Fruit fly (Drosophila melanogaster) whole organism, embryonic: Measurements from ENCODE around the gene Ctu2.
A peak's percentile ranks its signal among the peaks of the same experiment; 100 is the strongest.

Experiments used
- B-H2 ChIP-seq: fragments of 200-800 bp; sonication (Bioruptor generic); optimal IDR thresholded peaks from 2 replicates; lab custom pipeline; 2018; ENCODE audit warnings: missing biosample characterization, mild to moderate bottlenecking, missing genetic modification characterization
- Blimp-1 ChIP-seq: fragments of 200-800 bp; sonication (Bioruptor generic); optimal IDR thresholded peaks from 3 replicates; lab custom pipeline; 2018; ENCODE audit warnings: missing biosample characterization, missing genetic modification characterization, mild to moderate bottlenecking, moderate library complexity, missing genetic modification reagents
- BtbVII ChIP-seq: fragments of 200-800 bp; sonication (Bioruptor generic); optimal IDR thresholded peaks from 3 replicates; lab custom pipeline; 2017; ENCODE audit warnings: missing biosample characterization, mild to moderate bottlenecking, missing genetic modification characterization
- CG10147 ChIP-seq: fragments of 200-800 bp; sonication (Bioruptor generic); optimal IDR thresholded peaks from 2 replicates; lab custom pipeline; 2019; ENCODE audit warnings: missing biosample characterization, mild to moderate bottlenecking, missing genetic modification characterization, moderate library complexity
- CG10979 ChIP-seq: fragments of 200-800 bp; sonication (Bioruptor generic); optimal IDR thresholded peaks from 2 replicates; lab custom pipeline; 2018; ENCODE audit warnings: missing biosample characterization, mild to moderate bottlenecking, missing genetic modification characterization, moderate library complexity
- CG11504 ChIP-seq: fragments of 200-800 bp; sonication (Bioruptor generic); optimal IDR thresholded peaks from 3 replicates; lab custom pipeline; 2019; ENCODE audit warnings: missing biosample characterization, mild to moderate bottlenecking, missing genetic modification characterization, moderate library complexity
- CG12236 ChIP-seq: fragments of 200-800 bp; sonication (Bioruptor generic); optimal IDR thresholded peaks from 2 replicates; lab custom pipeline; 2016; ENCODE audit warnings: missing biosample characterization, missing genetic modification characterization
- CG12391 ChIP-seq: fragments of 200-800 bp; sonication (Bioruptor generic); optimal IDR thresholded peaks from 3 replicates; lab custom pipeline; 2018; ENCODE audit warnings: missing biosample characterization, mild to moderate bottlenecking, missing genetic modification characterization, moderate library complexity
- CG13287 ChIP-seq: fragments of 200-800 bp; sonication (Bioruptor generic); IDR thresholded peaks from 2 replicates; pipeline ENCODE4 v1.3.6; 2022; ENCODE audit warnings: missing biosample characterization, missing genetic modification characterization; ENCODE audit not compliant: partially characterized antibody
- CG14050 ChIP-seq: fragments of 200-800 bp; sonication (Bioruptor generic); IDR thresholded peaks from 3 replicates; pipeline ENCODE4 v1.3.6; 2022; ENCODE audit warnings: missing biosample characterization, missing genetic modification characterization
- CG15011 ChIP-seq: fragments of 200-800 bp; sonication (Bioruptor generic); optimal IDR thresholded peaks from 3 replicates; lab custom pipeline; 2018; ENCODE audit warnings: missing biosample characterization, mild to moderate bottlenecking, missing genetic modification characterization
- CG17829 ChIP-seq: fragments of 200-800 bp; optimal IDR thresholded peaks from 2 replicates; lab custom pipeline; 2019; ENCODE audit warnings: missing biosample characterization, mild to moderate bottlenecking, missing genetic modification characterization, moderate library complexity
- CG18262 ChIP-seq: fragments of 200-800 bp; optimal IDR thresholded peaks from 3 replicates; lab custom pipeline; 2019; ENCODE audit warnings: missing biosample characterization, mild to moderate bottlenecking, missing genetic modification characterization, moderate library complexity
- CG18599 ChIP-seq: fragments of 200-800 bp; sonication (Bioruptor generic); optimal IDR thresholded peaks from 3 replicates; lab custom pipeline; 2017; ENCODE audit warnings: missing biosample characterization, missing genetic modification characterization, mild to moderate bottlenecking, moderate library complexity, missing genetic modification reagents
- CG31365 ChIP-seq: fragments of 200-800 bp; sonication (Bioruptor generic); optimal IDR thresholded peaks from 2 replicates; lab custom pipeline; 2018; ENCODE audit warnings: missing biosample characterization, mild to moderate bottlenecking, missing genetic modification characterization
- CG32532 ChIP-seq: fragments of 200-800 bp; sonication (Bioruptor generic); IDR thresholded peaks from 2 replicates; pipeline ENCODE4 v1.3.6; 2022; ENCODE audit warnings: missing biosample characterization, missing genetic modification characterization
- CG4617 ChIP-seq: fragments of 200-800 bp; sonication (Bioruptor generic); optimal IDR thresholded peaks from 3 replicates; lab custom pipeline; 2016; ENCODE audit warnings: missing biosample characterization, missing genetic modification characterization, borderline replicate concordance
- CG7839 ChIP-seq: fragments of 200-800 bp; sonication (Bioruptor generic); optimal IDR thresholded peaks from 3 replicates; lab custom pipeline; 2018; ENCODE audit warnings: missing biosample characterization, mild to moderate bottlenecking, missing genetic modification characterization, moderate library complexity
- CG7987 ChIP-seq: fragments of 200-800 bp; sonication (Bioruptor generic); optimal IDR thresholded peaks from 2 replicates; lab custom pipeline; 2018; ENCODE audit warnings: missing biosample characterization, mild to moderate bottlenecking, missing genetic modification characterization, moderate library complexity
- CG8281 ChIP-seq: fragments of 200-800 bp; sonication (Bioruptor generic); optimal IDR thresholded peaks from 2 replicates; lab custom pipeline; 2018; ENCODE audit warnings: missing biosample characterization, mild to moderate bottlenecking, missing genetic modification characterization, moderate library complexity
- CG9727 ChIP-seq: fragments of 200-800 bp; sonication (Bioruptor generic); optimal IDR thresholded peaks from 3 replicates; lab custom pipeline; 2017; ENCODE audit warnings: missing biosample characterization, mild to moderate bottlenecking, missing genetic modification characterization
- D19A ChIP-seq: fragments of 200-800 bp; optimal IDR thresholded peaks from 3 replicates; lab custom pipeline; 2019; ENCODE audit warnings: missing biosample characterization, mild to moderate bottlenecking, missing genetic modification characterization, moderate library complexity
- Hmr ChIP-seq: fragments of 200-800 bp; sonication (Bioruptor generic); optimal IDR thresholded peaks from 3 replicates; lab custom pipeline; 2017; ENCODE audit warnings: mild to moderate bottlenecking, missing biosample characterization, missing genetic modification reagents, missing genetic modification characterization
- Hr3 ChIP-seq: fragments of 200-800 bp; sonication (Bioruptor generic); optimal IDR thresholded peaks from 3 replicates; lab custom pipeline; 2016; ENCODE audit warnings: missing biosample characterization, missing genetic modification characterization
- NC2β ChIP-seq: fragments of 200-800 bp; sonication (Bioruptor generic); optimal IDR thresholded peaks from 2 replicates; lab custom pipeline; 2016; ENCODE audit warnings: missing biosample characterization, missing genetic modification characterization
- Sry-β ChIP-seq: fragments of 200-800 bp; sonication (Bioruptor generic); optimal IDR thresholded peaks from 2 replicates; lab custom pipeline; 2018; ENCODE audit warnings: missing biosample characterization, mild to moderate bottlenecking, missing genetic modification characterization, moderate library complexity
- Ssrp ChIP-seq: fragments of 200-800 bp; sonication (Bioruptor generic); optimal IDR thresholded peaks from 2 replicates; lab custom pipeline; 2018; ENCODE audit warnings: missing biosample characterization, mild to moderate bottlenecking, missing genetic modification characterization, moderate library complexity
- al ChIP-seq: fragments of 200-800 bp; sonication (Bioruptor generic); IDR thresholded peaks from 2 replicates; pipeline ENCODE4 v1.3.6; 2022; ENCODE audit warnings: missing biosample characterization, missing genetic modification characterization
- bsh ChIP-seq, 2 experiments: fragments of 200-800 bp; sonication (Bioruptor generic); optimal IDR thresholded peaks; 2 replicates each; lab custom pipeline; 2017 to 2018; ENCODE audit warnings: mild to moderate bottlenecking in 2 of 2, missing biosample characterization in 2 of 2, missing genetic modification characterization in 2 of 2, moderate library complexity in 1 of 2
- chinmo ChIP-seq: fragments of 200-800 bp; sonication (Bioruptor generic); IDR thresholded peaks from 4 replicates; pipeline ENCODE4 v1.3.6; 2022; ENCODE audit warnings: missing biosample characterization, missing genetic modification characterization; ENCODE audit not compliant: partially characterized antibody
- danr ChIP-seq: fragments of 200-800 bp; sonication (Bioruptor generic); IDR thresholded peaks from 2 replicates; pipeline ENCODE4 v1.3.6; 2022; ENCODE audit warnings: missing biosample characterization, missing genetic modification characterization
- dati ChIP-seq: fragments of 200-800 bp; sonication (Bioruptor generic); IDR thresholded peaks from 2 replicates; pipeline ENCODE4 v1.3.6; 2022; ENCODE audit warnings: missing biosample characterization, missing genetic modification characterization
- dmrt99B ChIP-seq: fragments of 200-800 bp; sonication (Bioruptor generic); optimal IDR thresholded peaks from 2 replicates; lab custom pipeline; 2018; ENCODE audit warnings: missing biosample characterization, mild to moderate bottlenecking, missing genetic modification characterization, moderate library complexity
- grau ChIP-seq: fragments of 200-800 bp; optimal IDR thresholded peaks from 3 replicates; lab custom pipeline; 2019; ENCODE audit warnings: missing biosample characterization, mild to moderate bottlenecking, missing genetic modification characterization, moderate library complexity
- gt ChIP-seq: fragments of 200-800 bp; sonication (Bioruptor generic); IDR thresholded peaks from 2 replicates; pipeline ENCODE4 v1.3.6; 2022; ENCODE audit warnings: missing biosample characterization, missing genetic modification characterization
- h ChIP-seq: fragments of >200 bp; optimal IDR thresholded peaks from 2 replicates; lab custom pipeline; 2017
- klu ChIP-seq: fragments of 200-800 bp; sonication (Bioruptor generic); IDR thresholded peaks from 2 replicates; pipeline ENCODE4 v1.3.6; 2022; ENCODE audit warnings: missing biosample characterization, missing genetic modification characterization
- lmd ChIP-seq: fragments of 200-800 bp; sonication (Bioruptor generic); IDR thresholded peaks from 2 replicates; pipeline ENCODE4 v1.3.6; 2022; ENCODE audit warnings: missing biosample characterization, missing genetic modification characterization
- luna ChIP-seq: fragments of 200-800 bp; sonication (Bioruptor generic); optimal IDR thresholded peaks from 2 replicates; lab custom pipeline; 2016; ENCODE audit warnings: missing biosample characterization, missing genetic modification characterization
- nerfin-1 ChIP-seq: fragments of 200-800 bp; sonication (Bioruptor generic); optimal IDR thresholded peaks from 3 replicates; lab custom pipeline; 2019; ENCODE audit warnings: missing biosample characterization, mild to moderate bottlenecking, missing genetic modification characterization, moderate library complexity
- nmo ChIP-seq: fragments of 200-800 bp; sonication (Bioruptor generic); optimal IDR thresholded peaks from 2 replicates; lab custom pipeline; 2018; ENCODE audit warnings: missing biosample characterization, mild to moderate bottlenecking, missing genetic modification characterization, moderate library complexity
- nom ChIP-seq: fragments of 200-800 bp; sonication (Bioruptor generic); optimal IDR thresholded peaks from 2 replicates; lab custom pipeline; 2017; ENCODE audit warnings: missing biosample characterization, missing genetic modification characterization, mild to moderate bottlenecking, moderate library complexity, missing genetic modification reagents
- onecut ChIP-seq: fragments of 200-800 bp; sonication (Bioruptor generic); IDR thresholded peaks from 2 replicates; pipeline ENCODE4 v1.3.6; 2022; ENCODE audit warnings: missing biosample characterization, missing genetic modification characterization
- sc ChIP-seq, 3 experiments: fragments of >200 bp in 2 of 3; fragments of 200-800 bp in 1 of 3; sonication (Bioruptor generic) in 1 of 3; optimal IDR thresholded peaks; 2 replicates in 2 of 3; 3 replicates in 1 of 3; lab custom pipeline; 2017; ENCODE audit warnings: mild to moderate bottlenecking in 1 of 3, missing biosample characterization in 1 of 3, missing genetic modification characterization in 1 of 3, missing genetic modification reagents in 1 of 3
- stc ChIP-seq: fragments of 200-800 bp; sonication (Bioruptor generic); IDR thresholded peaks from 2 replicates; pipeline ENCODE4 v1.3.6; 2022; ENCODE audit warnings: missing biosample characterization, missing genetic modification characterization
- sug ChIP-seq: fragments of 200-800 bp; optimal IDR thresholded peaks from 2 replicates; lab custom pipeline; 2019; ENCODE audit warnings: missing biosample characterization, mild to moderate bottlenecking, missing genetic modification characterization, moderate library complexity
- toy ChIP-seq: fragments of 200-800 bp; sonication (Bioruptor generic); IDR thresholded peaks from 2 replicates; pipeline ENCODE4 v1.3.6; 2022; ENCODE audit warnings: missing biosample characterization, missing genetic modification characterization
- zf30C ChIP-seq: fragments of 200-800 bp; sonication (Bioruptor generic); optimal IDR thresholded peaks from 3 replicates; lab custom pipeline; 2018; ENCODE audit warnings: missing biosample characterization, mild to moderate bottlenecking, missing genetic modification characterization

The Ctu2 gene

dm6 chr2L:19473397-19474009, 19.6 kb downstream of the Ctu2 start:
- TF ChIP-seq CG13287 (GFP tag; lab: Robert Waterston, UW) (no peak), al (GFP tag; lab: Robert Waterston, UW) (no peak), nerfin-1 (tag; lab: Kevin White, UChicago) (no peak), luna (GFP tag; lab: Kevin White, UChicago) (no peak), B-H2 (GFP tag; lab: Kevin White, UChicago) (no peak), sug (tag; lab: Kevin White, UChicago) (no peak), grau (no peak), dmrt99B (no peak), BtbVII (no peak), klu (no peak)

- TF ChIP-seq sc (optimal IDR thresholded peaks at IDR 0.05; lab: Kevin White, UChicago): no peak
- TF ChIP-seq sc (GFP tag; optimal IDR thresholded peaks at IDR 0.05; lab: Kevin White, UChicago): no peak
- no peak for TF ChIP-seq chinmo (GFP tag; lab: Robert Waterston, UW)
- no peak for TF ChIP-seq dati (GFP tag; lab: Robert Waterston, UW)
- TF ChIP-seq onecut (GFP tag; lab: Robert Waterston, UW): no peak
- no peak for TF ChIP-seq lmd (GFP tag; lab: Robert Waterston, UW)
- no peak for TF ChIP-seq CG32532 (GFP tag; lab: Robert Waterston, UW)
- no peak for TF ChIP-seq toy (GFP tag; lab: Robert Waterston, UW)
- TF ChIP-seq CG8281 (tag; lab: Kevin White, UChicago): no peak
- TF ChIP-seq CG14050 (GFP tag; lab: Robert Waterston, UW): no peak
- no peak for TF ChIP-seq CG12236 (GFP tag; lab: Kevin White, UChicago)
- TF ChIP-seq Sry-β: no peak
- TF ChIP-seq CG4617 (GFP tag; lab: Kevin White, UChicago): no peak
- TF ChIP-seq CG18599 (GFP tag; lab: Kevin White, UChicago): no peak
- no peak for TF ChIP-seq Hmr (GFP tag; lab: Kevin White, UChicago)
- no peak for TF ChIP-seq stc
- TF ChIP-seq CG15011 (GFP tag; lab: Kevin White, UChicago): no peak
- TF ChIP-seq Hr3 (GFP tag; lab: Kevin White, UChicago): no peak
- TF ChIP-seq NC2β: no peak
- TF ChIP-seq, all 482 proteins: peak for 0
These were observed 20.8 kb downstream of the Ctu2 start for dm6 chr2L:19472256-19472655.

dm6 chr2L:19469751-19470150, 23.3 kb downstream of the Ctu2 start:
- no peak for TF ChIP-seq danr (GFP tag; lab: Robert Waterston, UW)
- TF ChIP-seq h: no peak
- no peak for TF ChIP-seq CG17829
- TF ChIP-seq CG9727: peak; percentile 36
- peak; percentile 58 for TF ChIP-seq CG18262 (tag; lab: Kevin White, UChicago)
- peak; percentile 1 for TF ChIP-seq CG12391
- TF ChIP-seq nmo (GFP tag; lab: Kevin White, UChicago): peak; percentile 30
- peak; percentile 2 for TF ChIP-seq Ssrp (tag; lab: Kevin White, UChicago)
- no peak for TF ChIP-seq CG7987 (GFP tag; lab: Kevin White, UChicago)
- TF ChIP-seq zf30C (GFP tag; lab: Kevin White, UChicago): no peak
- TF ChIP-seq D19A: peak; percentile 7
- TF ChIP-seq CG10979: peak; percentile 54
- peak; percentile 28 for TF ChIP-seq CG7839
- TF ChIP-seq CG31365 (tag; lab: Kevin White, UChicago): no peak
- TF ChIP-seq CG10147 (GFP tag; lab: Kevin White, UChicago): no peak
- no peak for TF ChIP-seq gt (GFP tag; lab: Robert Waterston, UW)
- peak; percentile 54 for TF ChIP-seq CG11504 (tag; lab: Kevin White, UChicago)
- no peak for TF ChIP-seq nom (GFP tag; lab: Kevin White, UChicago)
- peak in 1 of 2 experiments; percentile 22 for TF ChIP-seq bsh (GFP tag; optimal IDR thresholded peaks at IDR 0.05; lab: Kevin White, UChicago)
- peak; percentile 7 for TF ChIP-seq Blimp-1
